Worm (Caenorhabditis elegans) whole organism, mixed stage, embryonic: Measurements from ENCODE around the gene F11G11.15.

ENCODE experiments used
- blmp-1 ChIP-seq: fragments of 150-350 bp; optimal IDR thresholded peaks from 2 replicates; lab custom pipeline; 2014; ENCODE audit warnings: missing biosample characterization, missing genetic modification characterization
- ceh-43 ChIP-seq: fragments of 200-800 bp; sonication (Bioruptor generic); optimal IDR thresholded peaks from 2 replicates; lab custom pipeline; 2018; ENCODE audit warnings: mild to moderate bottlenecking, missing genetic modification characterization, moderate library complexity, missing compliant biosample characterization
- elt-3 ChIP-seq: fragments of 150-350 bp; optimal IDR thresholded peaks from 2 replicates; lab custom pipeline; 2014; ENCODE audit warnings: missing biosample characterization, missing genetic modification characterization
- mab-5 ChIP-seq: fragments of 150-350 bp; optimal IDR thresholded peaks from 2 replicates; lab custom pipeline; 2014; ENCODE audit warnings: missing biosample characterization, missing genetic modification characterization
- nhr-237 ChIP-seq: fragments of 150-350 bp; optimal IDR thresholded peaks from 2 replicates; lab custom pipeline; 2014; ENCODE audit warnings: missing biosample characterization, missing genetic modification characterization
- nhr-28 ChIP-seq: fragments of 150-350 bp; optimal IDR thresholded peaks from 2 replicates; lab custom pipeline; 2014; ENCODE audit warnings: missing biosample characterization, missing genetic modification characterization
- nhr-76 ChIP-seq: sonication (generic microtip); optimal IDR thresholded peaks from 2 replicates; lab custom pipeline; 2017; ENCODE audit warnings: missing biosample characterization, missing genetic modification characterization
- pha-4 ChIP-seq: fragments of 150-350 bp; optimal IDR thresholded peaks from 2 replicates; lab custom pipeline; 2018; ENCODE audit warnings: missing biosample characterization, missing genetic modification reagents, missing genetic modification characterization
- snpc-4 ChIP-seq: fragments of 150-350 bp; optimal IDR thresholded peaks from 2 replicates; lab custom pipeline; 2014; ENCODE audit warnings: missing biosample characterization, missing genetic modification characterization
- sptf-1 ChIP-seq: sonication (generic microtip); optimal IDR thresholded peaks from 2 replicates; lab custom pipeline; 2017; ENCODE audit warnings: mild to moderate bottlenecking, missing genetic modification characterization, moderate library complexity, missing compliant biosample characterization
- unc-120 ChIP-seq: sonication (generic microtip); optimal IDR thresholded peaks from 2 replicates; lab custom pipeline; 2017; ENCODE audit warnings: missing genetic modification characterization, missing compliant biosample characterization; ENCODE audit not compliant: poor library complexity, severe bottlenecking
- unc-39 ChIP-seq: fragments of 150-350 bp; optimal IDR thresholded peaks from 2 replicates; lab custom pipeline; 2014; ENCODE audit warnings: missing biosample characterization, missing genetic modification characterization
- unc-62 ChIP-seq: fragments of 150-350 bp; optimal IDR thresholded peaks from 2 replicates; lab custom pipeline; 2014; ENCODE audit warnings: missing biosample characterization, missing genetic modification reagents, missing genetic modification characterization
- zip-8 ChIP-seq: fragments of 150-350 bp; optimal IDR thresholded peaks from 2 replicates; lab custom pipeline; 2014; ENCODE audit warnings: missing biosample characterization, missing genetic modification characterization

ce11 chrII:4874335-4874861 is at the start of gene F11G11.15:
- TF ChIP-seq pha-4, result no peak
- TF ChIP-seq mab-5 (tag; lab: Kevin White, UChicago), result no peak
- TF ChIP-seq unc-39 (tag; lab: Kevin White, UChicago), result no peak
- TF ChIP-seq blmp-1, result no peak
- TF ChIP-seq sptf-1 (tag; lab: Kevin White, UChicago), result no peak
- TF ChIP-seq unc-120 (tag; lab: Kevin White, UChicago), result no peak
- no peak for TF ChIP-seq nhr-237 (tag; lab: Kevin White, UChicago)
- no peak for TF ChIP-seq ceh-43 (GFP tag; lab: Kevin White, UChicago)
- no peak for TF ChIP-seq snpc-4
- no peak for TF ChIP-seq nhr-28 (tag; lab: Kevin White, UChicago)
- no peak for TF ChIP-seq elt-3 (tag; lab: Kevin White, UChicago)
- TF ChIP-seq unc-62 (GFP tag; lab: Kevin White, UChicago), result no peak
- TF ChIP-seq nhr-76 (tag; lab: Kevin White, UChicago), result no peak
- TF ChIP-seq zip-8 (tag; lab: Kevin White, UChicago), result no peak
